Fruit fly (Drosophila melanogaster) whole organism, embryonic: ENCODE data around the gene CG15186.

Experiments
- Aef1 ChIP-seq: fragments of 200-800 bp; sonication (Bioruptor generic); IDR thresholded peaks from 3 replicates; pipeline ENCODE4 v1.3.6; 2022; ENCODE audit warnings: missing biosample characterization, missing genetic modification characterization
- BEAF-32 ChIP-seq: fragments of 200-800 bp; sonication (Bioruptor generic); optimal IDR thresholded peaks from 3 replicates; lab custom pipeline; 2017; ENCODE audit warnings: missing biosample characterization, missing genetic modification characterization, mild to moderate bottlenecking, moderate library complexity, missing genetic modification reagents
- CG13424 ChIP-seq: fragments of 200-800 bp; sonication (Bioruptor generic); optimal IDR thresholded peaks from 2 replicates; lab custom pipeline; 2019; ENCODE audit warnings: missing biosample characterization, mild to moderate bottlenecking, missing genetic modification characterization, moderate library complexity
- CG15479 ChIP-seq: fragments of 200-800 bp; sonication (Bioruptor generic); optimal IDR thresholded peaks from 3 replicates; lab custom pipeline; 2019; ENCODE audit warnings: missing biosample characterization, mild to moderate bottlenecking, missing genetic modification characterization, moderate library complexity
- CG16813 ChIP-seq: fragments of 200-800 bp; sonication (Bioruptor generic); IDR thresholded peaks from 3 replicates; pipeline ENCODE4 v1.3.6; 2022; ENCODE audit warnings: missing biosample characterization, missing genetic modification characterization; ENCODE audit not compliant: partially characterized antibody
- CG16815 ChIP-seq: fragments of 200-800 bp; sonication (Bioruptor generic); optimal IDR thresholded peaks from 3 replicates; lab custom pipeline; 2017; ENCODE audit warnings: missing biosample characterization, mild to moderate bottlenecking, missing genetic modification characterization
- CG17829 ChIP-seq: fragments of 200-800 bp; optimal IDR thresholded peaks from 2 replicates; lab custom pipeline; 2019; ENCODE audit warnings: missing biosample characterization, mild to moderate bottlenecking, missing genetic modification characterization, moderate library complexity
- CG18262 ChIP-seq: fragments of 200-800 bp; optimal IDR thresholded peaks from 3 replicates; lab custom pipeline; 2019; ENCODE audit warnings: missing biosample characterization, mild to moderate bottlenecking, missing genetic modification characterization, moderate library complexity
- CG2202 ChIP-seq: fragments of 200-800 bp; sonication (Bioruptor generic); optimal IDR thresholded peaks from 2 replicates; lab custom pipeline; 2018; ENCODE audit warnings: missing biosample characterization, mild to moderate bottlenecking, missing genetic modification characterization
- CG33213 ChIP-seq: fragments of 200-800 bp; sonication (Bioruptor generic); optimal IDR thresholded peaks from 3 replicates; lab custom pipeline; 2016; ENCODE audit warnings: missing biosample characterization, missing genetic modification characterization
- CG34376 ChIP-seq: fragments of 200-800 bp; sonication (Bioruptor generic); optimal IDR thresholded peaks from 2 replicates; lab custom pipeline; 2018; ENCODE audit warnings: missing biosample characterization, mild to moderate bottlenecking, missing genetic modification characterization
- CG3847 ChIP-seq: fragments of 200-800 bp; sonication (Bioruptor generic); IDR thresholded peaks from 2 replicates; pipeline ENCODE4 v1.3.6; 2022; ENCODE audit warnings: missing biosample characterization, missing genetic modification characterization
- CG4617 ChIP-seq: fragments of 200-800 bp; sonication (Bioruptor generic); optimal IDR thresholded peaks from 3 replicates; lab custom pipeline; 2016; ENCODE audit warnings: missing biosample characterization, missing genetic modification characterization, borderline replicate concordance
- CG6175 ChIP-seq: fragments of 200-800 bp; sonication (Bioruptor generic); IDR thresholded peaks from 3 replicates; pipeline ENCODE4 v1.3.6; 2022; ENCODE audit warnings: missing biosample characterization, missing genetic modification characterization
- CG8944 ChIP-seq: fragments of 200-800 bp; sonication (Bioruptor generic); optimal IDR thresholded peaks from 3 replicates; lab custom pipeline; 2016; ENCODE audit warnings: missing biosample characterization, missing genetic modification characterization
- Dek ChIP-seq: fragments of 200-800 bp; sonication (Bioruptor generic); optimal IDR thresholded peaks from 3 replicates; lab custom pipeline; 2019; ENCODE audit warnings: missing biosample characterization, mild to moderate bottlenecking, missing genetic modification characterization, moderate library complexity
- Dfd ChIP-seq, 2 experiments: fragments of >200 bp; optimal IDR thresholded peaks; 2 replicates each; lab custom pipeline; 2017; ENCODE audit warnings: missing biosample characterization in 2 of 2, missing genetic modification characterization in 2 of 2
- Ets65A ChIP-seq: fragments of 200-800 bp; sonication (Bioruptor generic); peaks from one replicate; lab custom pipeline; 2016; ENCODE audit warnings: missing biosample characterization, missing genetic modification characterization
- Hand ChIP-seq: fragments of 200-800 bp; sonication (Bioruptor generic); optimal IDR thresholded peaks from 2 replicates; lab custom pipeline; 2017; ENCODE audit warnings: mild to moderate bottlenecking, missing biosample characterization, missing genetic modification reagents, missing genetic modification characterization
- HmgZ ChIP-seq: fragments of 200-800 bp; sonication (Bioruptor generic); optimal IDR thresholded peaks from 2 replicates; lab custom pipeline; 2018; ENCODE audit warnings: missing biosample characterization, mild to moderate bottlenecking, missing genetic modification characterization
- Hmx ChIP-seq: fragments of 200-800 bp; sonication (Bioruptor generic); optimal IDR thresholded peaks from 2 replicates; lab custom pipeline; 2016; ENCODE audit warnings: missing biosample characterization, missing genetic modification characterization
- Hr51 ChIP-seq, 2 experiments: fragments of 200-800 bp; sonication (Bioruptor generic); optimal IDR thresholded peaks; 2 replicates in 1 of 2; 3 replicates in 1 of 2; lab custom pipeline; 2016 to 2018; ENCODE audit warnings: missing biosample characterization in 2 of 2, missing genetic modification characterization in 2 of 2, mild to moderate bottlenecking in 1 of 2, moderate library complexity in 1 of 2
- Oaz ChIP-seq: fragments of 200-800 bp; sonication (Bioruptor generic); IDR thresholded peaks from 2 replicates; pipeline ENCODE4 v1.3.6; 2022; ENCODE audit warnings: missing biosample characterization, missing genetic modification characterization
- Scr ChIP-seq: fragments of 200-800 bp; sonication (Bioruptor generic); IDR thresholded peaks from 2 replicates; pipeline ENCODE4 v1.3.6; 2022; ENCODE audit warnings: missing biosample characterization, missing genetic modification characterization; ENCODE audit not compliant: partially characterized antibody
- YL-1 ChIP-seq: fragments of 200-800 bp; sonication (Bioruptor generic); optimal IDR thresholded peaks from 3 replicates; lab custom pipeline; 2017; ENCODE audit warnings: missing biosample characterization, mild to moderate bottlenecking, missing genetic modification characterization
- bab2 ChIP-seq: fragments of 200-800 bp; sonication (Bioruptor generic); optimal IDR thresholded peaks from 2 replicates; lab custom pipeline; 2016; ENCODE audit warnings: missing biosample characterization, missing genetic modification characterization
- bbx ChIP-seq: fragments of 200-800 bp; sonication (Bioruptor generic); IDR thresholded peaks from 2 replicates; pipeline ENCODE4 v1.3.6; 2022; ENCODE audit warnings: missing biosample characterization, missing genetic modification characterization; ENCODE audit not compliant: partially characterized antibody
- chif ChIP-seq, 2 experiments: fragments of 200-800 bp; sonication (Bioruptor generic); optimal IDR thresholded peaks; 3 replicates each; lab custom pipeline; 2016; ENCODE audit warnings: missing biosample characterization in 2 of 2, missing genetic modification characterization in 2 of 2
- ems ChIP-seq: fragments of 200-800 bp; sonication (Bioruptor generic); optimal IDR thresholded peaks from 3 replicates; lab custom pipeline; 2016; ENCODE audit warnings: missing biosample characterization, missing genetic modification characterization
- knrl ChIP-seq: fragments of 200-800 bp; sonication (Bioruptor generic); IDR thresholded peaks from 3 replicates; pipeline ENCODE4 v1.3.6; 2022; ENCODE audit warnings: missing biosample characterization, missing genetic modification characterization; ENCODE audit not compliant: partially characterized antibody
- lilli ChIP-seq: fragments of 200-800 bp; sonication (Bioruptor generic); optimal IDR thresholded peaks from 3 replicates; lab custom pipeline; 2016; ENCODE audit warnings: missing biosample characterization, missing genetic modification characterization
- nerfin-2 ChIP-seq: fragments of 200-800 bp; sonication (Bioruptor generic); IDR thresholded peaks from 2 replicates; pipeline ENCODE4 v1.3.6; 2022; ENCODE audit warnings: missing biosample characterization, missing genetic modification characterization; ENCODE audit not compliant: partially characterized antibody
- onecut ChIP-seq: fragments of 200-800 bp; sonication (Bioruptor generic); IDR thresholded peaks from 2 replicates; pipeline ENCODE4 v1.3.6; 2022; ENCODE audit warnings: missing biosample characterization, missing genetic modification characterization
- pfk ChIP-seq: fragments of 200-800 bp; sonication (Bioruptor generic); optimal IDR thresholded peaks from 2 replicates; lab custom pipeline; 2018; ENCODE audit warnings: missing biosample characterization, mild to moderate bottlenecking, missing genetic modification characterization, moderate library complexity
- sqz ChIP-seq: fragments of 200-800 bp; sonication (Bioruptor generic); optimal IDR thresholded peaks from 3 replicates; lab custom pipeline; 2018; ENCODE audit warnings: missing biosample characterization, mild to moderate bottlenecking, missing genetic modification characterization
- sr ChIP-seq: fragments of 200-800 bp; sonication (Bioruptor generic); IDR thresholded peaks from 3 replicates; pipeline ENCODE4 v1.3.6; 2022; ENCODE audit warnings: missing biosample characterization, missing genetic modification characterization
- stwl ChIP-seq: fragments of 200-800 bp; sonication (Bioruptor generic); optimal IDR thresholded peaks from 3 replicates; lab custom pipeline; 2018; ENCODE audit warnings: missing biosample characterization, mild to moderate bottlenecking, missing genetic modification characterization, moderate library complexity
- twi ChIP-seq: fragments of 200-800 bp; optimal IDR thresholded peaks from 2 replicates; lab custom pipeline; 2019; ENCODE audit warnings: missing biosample characterization, mild to moderate bottlenecking, missing genetic modification characterization, moderate library complexity
- vnd ChIP-seq: fragments of 200-800 bp; sonication (Bioruptor generic); IDR thresholded peaks from 3 replicates; pipeline ENCODE4 v1.3.6; 2022; ENCODE audit warnings: missing biosample characterization, missing genetic modification characterization; ENCODE audit not compliant: partially characterized antibody
- vvl ChIP-seq: fragments of 200-800 bp; sonication (Bioruptor generic); IDR thresholded peaks from 2 replicates; pipeline ENCODE4 v1.3.6; 2022; ENCODE audit warnings: missing biosample characterization, missing genetic modification characterization
- wor ChIP-seq: fragments of 200-800 bp; sonication (Bioruptor generic); IDR thresholded peaks from 2 replicates; pipeline ENCODE4 v1.3.6; 2022; ENCODE audit warnings: missing biosample characterization, missing genetic modification characterization
- yki ChIP-seq: fragments of >200 bp; optimal IDR thresholded peaks from 3 replicates; lab custom pipeline; 2018
- zfh1 ChIP-seq: fragments of 200-800 bp; sonication (Bioruptor generic); IDR thresholded peaks from 3 replicates; pipeline ENCODE4 v1.3.6; 2022; ENCODE audit warnings: missing biosample characterization, missing genetic modification characterization

The CG15186 gene

dm6 chr3R:6435219-6435618 is 42.9 kb upstream of the CG15186 start (continued):
- TF ChIP-seq chif (GFP tag; optimal IDR thresholded peaks at IDR 0.05; lab: Kevin White, UChicago) (no peak), vvl (no peak)

- TF ChIP-seq bab2 (GFP tag; lab: Kevin White, UChicago) (no peak), onecut (GFP tag; lab: Robert Waterston, UW) (peak; percentile 92), wor (GFP tag; lab: Robert Waterston, UW) (no peak), CG8944 (GFP tag; lab: Kevin White, UChicago) (no peak), sqz (GFP tag; lab: Kevin White, UChicago) (peak; percentile 67), sr (0 out of 3 replicates have a peak, but pooled peaks have one; percentile 13), vvl (peak; percentile 72; the same call in 1 of the 2 replicates), CG34376 (GFP tag; lab: Kevin White, UChicago) (no peak)
Observed at dm6 chr3R:6435761-6436318, 42.3 kb upstream of the CG15186 start.

- TF ChIP-seq CG15479 (GFP tag; lab: Kevin White, UChicago), result peak; percentile 58
- peak; percentile 29 for TF ChIP-seq pfk (GFP tag; lab: Kevin White, UChicago)
- TF ChIP-seq Hr51 (GFP tag; optimal IDR thresholded peaks at IDR 0.05; lab: Kevin White, UChicago), result no peak
- no peak for TF ChIP-seq CG16815 (GFP tag; lab: Kevin White, UChicago)
- no peak for TF ChIP-seq twi (tag; lab: Kevin White, UChicago)
- no peak for TF ChIP-seq Aef1 (GFP tag; lab: Robert Waterston, UW)
- peak; percentile 98 for TF ChIP-seq stwl (tag; lab: Kevin White, UChicago)
- no peak for TF ChIP-seq CG2202 (tag; lab: Kevin White, UChicago)
- TF ChIP-seq yki (lab: Kevin White, UChicago), result no peak
- no peak for TF ChIP-seq Oaz
- TF ChIP-seq CG16813 (GFP tag; lab: Robert Waterston, UW), result peak; percentile 19; the same call in 1 of the 3 replicates
- TF ChIP-seq Dfd (GFP tag; optimal IDR thresholded peaks at IDR 0.05; lab: Kevin White, UChicago), result no peak
- TF ChIP-seq CG13424 (tag; lab: Kevin White, UChicago), result no peak
- TF ChIP-seq bbx, result peak; percentile 35; the same call in 1 of the 2 replicates
Observed at dm6 chr3R:6436643-6437042, 41.5 kb upstream of the CG15186 start.

dm6 chr3R:6456140-6457054 is 21.7 kb upstream of the CG15186 start, which contains the start of gene CG9727:
CG9727 (minus strand) TSS chr3R:6456676.
- no peak for TF ChIP-seq lilli
- TF ChIP-seq knrl (GFP tag; lab: Robert Waterston, UW), result peak; percentile 25; the same call in 1 of the 3 replicates
- TF ChIP-seq ems, result no peak
- TF ChIP-seq stwl (tag; lab: Kevin White, UChicago), result peak; percentile 24
- no peak for TF ChIP-seq Hand (GFP tag; lab: Kevin White, UChicago)
- peak; percentile 78 for TF ChIP-seq CG4617 (GFP tag; lab: Kevin White, UChicago)
- TF ChIP-seq Scr, result no peak
- 0 out of 2 replicates have a peak, but pooled peaks have one; percentile 21 for TF ChIP-seq nerfin-2 (GFP tag; lab: Robert Waterston, UW)
- TF ChIP-seq Dek (tag; lab: Kevin White, UChicago), result no peak
- no peak for TF ChIP-seq CG6175 (GFP tag; lab: Robert Waterston, UW)
- peak; percentile 22 for TF ChIP-seq HmgZ
- TF ChIP-seq YL-1 (GFP tag; lab: Kevin White, UChicago), result peak; percentile 73
- 0 out of 3 replicates have a peak, but pooled peaks have one; percentile 21 for TF ChIP-seq vnd
- TF ChIP-seq CG33213 (GFP tag; lab: Kevin White, UChicago), result no peak
- TF ChIP-seq CG17829, result no peak
- no peak for TF ChIP-seq zfh1
- TF ChIP-seq Hmx (GFP tag; lab: Kevin White, UChicago), result no peak
- TF ChIP-seq Ets65A (GFP tag; lab: Kevin White, UChicago), result peak; percentile 65
- TF ChIP-seq CG3847 (GFP tag; lab: Robert Waterston, UW), result peak; percentile 31; the same call in 1 of the 2 replicates
- peak; percentile 21 for TF ChIP-seq BEAF-32
- TF ChIP-seq CG18262, result peak; percentile 7
